Fruit fly (Drosophila melanogaster) S2 (cell line): ENCODE measurements around the gene CG14142.

ENCODE experiments used
- CG8478 ChIP-seq: fragments of >200 bp; optimal IDR thresholded peaks from 2 replicates; lab custom pipeline; 2018
- CTCF ChIP-seq, 2 experiments: fragments of >200 bp; optimal IDR thresholded peaks; 2 replicates each; lab custom pipeline; 2018

- no peak for TF ChIP-seq CTCF (optimal IDR thresholded peaks at IDR 0.05; lab: Kevin White, UChicago)
- no peak for TF ChIP-seq CG8478 (lab: Kevin White, UChicago)
These were observed 24.1 kb downstream of the CG14142 start, which contains the start of gene GlcAT-P for dm6 chr3L:11197291-11198021.
